Worm (Caenorhabditis elegans): ENCODE data around the gene Y47D7A.12.

The Y47D7A.12 gene

ce11 chrV:4387402-4387801, 42.1 kb downstream of the Y47D7A.12 start, which contains the start of gene F13A2.9:
Gene F13A2.9, minus strand, starts transcription at chrV:4387502.
- TF ChIP-seq efl-1 (GFP tag; optimal IDR thresholded peaks at IDR 0.05) = no peak
- TF ChIP-seq B0019.2 (GFP tag; conservative IDR thresholded peaks at IDR 0.05) = no peak
- no peak for TF ChIP-seq ets-4 (GFP tag; optimal IDR thresholded peaks at IDR 0.05)
- TF ChIP-seq akir-1 (GFP tag; optimal IDR thresholded peaks at IDR 0.05) = no peak
- TF ChIP-seq T26A5.8 (tag; optimal IDR thresholded peaks at IDR 0.05) = no peak
- no peak for TF ChIP-seq ceh-100 (GFP tag; IDR thresholded peaks at IDR 0.05)
- TF ChIP-seq K12H6.12 (tag; optimal IDR thresholded peaks at IDR 0.05) = no peak
- no peak for TF ChIP-seq nfyb-1 (GFP tag; IDR thresholded peaks at IDR 0.05)
- TF ChIP-seq mel-28 (tag; optimal IDR thresholded peaks at IDR 0.05; ENCODE audit: borderline replicate concordance) = no peak
- no peak for TF ChIP-seq sea-2 (GFP tag; IDR thresholded peaks at IDR 0.05)
- TF ChIP-seq dpl-1 (GFP tag; optimal IDR thresholded peaks at IDR 0.05) = no peak
- TF ChIP-seq hlh-12 (tag; optimal IDR thresholded peaks at IDR 0.05) = no peak
- no peak for TF ChIP-seq B0336.3 (GFP tag; IDR thresholded peaks at IDR 0.05)
- TF ChIP-seq attf-5 (GFP tag; optimal IDR thresholded peaks at IDR 0.05) = no peak
- no peak for TF ChIP-seq F10E7.11 (tag; optimal IDR thresholded peaks at IDR 0.05)
- TF ChIP-seq tbx-9 (tag; optimal IDR thresholded peaks at IDR 0.05; ENCODE audit: borderline replicate concordance) = no peak

- no peak for TF ChIP-seq ztf-22 (GFP tag; optimal IDR thresholded peaks at IDR 0.05)
- TF ChIP-seq nhr-27 (tag; optimal IDR thresholded peaks at IDR 0.05) = no peak
- no peak for TF ChIP-seq ztf-6 (GFP tag; IDR thresholded peaks at IDR 0.05)
- no peak for TF ChIP-seq zfh-2 (GFP tag; conservative IDR thresholded peaks at IDR 0.05)
- no peak for TF ChIP-seq Y95B8A.8 (GFP tag; IDR thresholded peaks at IDR 0.05)
- TF ChIP-seq hlh-26 (GFP tag; conservative IDR thresholded peaks at IDR 0.05) = no peak
- no peak for TF ChIP-seq mel-28 (tag; optimal IDR thresholded peaks at IDR 0.05; ENCODE audit: borderline replicate concordance)
- TF ChIP-seq hsf-1 (GFP tag; IDR thresholded peaks at IDR 0.05) = no peak
- TF ChIP-seq attf-6 (GFP tag; IDR thresholded peaks at IDR 0.05) = no peak
- no peak for TF ChIP-seq ztf-18 (tag; optimal IDR thresholded peaks at IDR 0.05)
- TF ChIP-seq aptf-3 (GFP tag; IDR thresholded peaks at IDR 0.05) = no peak
- no peak for TF ChIP-seq F23B12.7 (tag; optimal IDR thresholded peaks at IDR 0.05; ENCODE audit: insufficient read depth)
- TF ChIP-seq ccch-3 (GFP tag; optimal IDR thresholded peaks at IDR 0.05) = no peak
- TF ChIP-seq T07F8.4 (tag; optimal IDR thresholded peaks at IDR 0.05) = no peak
- TF ChIP-seq ztf-26 (tag; optimal IDR thresholded peaks at IDR 0.05) = no peak
- TF ChIP-seq fkh-3 (tag; optimal IDR thresholded peaks at IDR 0.05) = no peak
- TF ChIP-seq egl-44 (GFP tag; IDR thresholded peaks at IDR 0.05) = no peak
- no peak for TF ChIP-seq lsl-1 (GFP tag; optimal IDR thresholded peaks at IDR 0.05)
- no peak for TF ChIP-seq ZK185.1 (tag; optimal IDR thresholded peaks at IDR 0.05; ENCODE audit: poor library complexity, severe bottlenecking)
These were observed 43.3 kb downstream of the Y47D7A.12 start, which contains the start of gene F13A2.10 for ce11 chrV:4386173-4386572. Gene F13A2.10, minus strand, starts transcription at chrV:4386273.

- no peak for TF ChIP-seq pbrm-1 (GFP tag; IDR thresholded peaks at IDR 0.05)
- TF ChIP-seq ztf-25 (GFP tag; IDR thresholded peaks at IDR 0.05) = no peak
- no peak for TF ChIP-seq D2030.7 (GFP tag; IDR thresholded peaks at IDR 0.05)
- TF ChIP-seq ztf-3 (GFP tag; optimal IDR thresholded peaks at IDR 0.05) = no peak
- TF ChIP-seq F37B4.10 (GFP tag; IDR thresholded peaks at IDR 0.05) = no peak
- TF ChIP-seq nhr-90 (tag; optimal IDR thresholded peaks at IDR 0.05) = no peak
- TF ChIP-seq rcor-1 (GFP tag; IDR thresholded peaks at IDR 0.05) = no peak
- no peak for TF ChIP-seq hsf-1 (GFP tag; IDR thresholded peaks at IDR 0.05)
- TF ChIP-seq lin-54 (GFP tag; optimal IDR thresholded peaks at IDR 0.05) = no peak
- no peak for TF ChIP-seq efl-1 (GFP tag; optimal IDR thresholded peaks at IDR 0.05)
These were observed 45.0 kb downstream of the Y47D7A.12 start, which contains the start of gene F13A2.2 for ce11 chrV:4384482-4384881. Gene F13A2.2, minus strand, starts transcription at chrV:4384582.
